Fruit fly (Drosophila melanogaster): ENCODE results near the gene Eip63E.

DNA sequence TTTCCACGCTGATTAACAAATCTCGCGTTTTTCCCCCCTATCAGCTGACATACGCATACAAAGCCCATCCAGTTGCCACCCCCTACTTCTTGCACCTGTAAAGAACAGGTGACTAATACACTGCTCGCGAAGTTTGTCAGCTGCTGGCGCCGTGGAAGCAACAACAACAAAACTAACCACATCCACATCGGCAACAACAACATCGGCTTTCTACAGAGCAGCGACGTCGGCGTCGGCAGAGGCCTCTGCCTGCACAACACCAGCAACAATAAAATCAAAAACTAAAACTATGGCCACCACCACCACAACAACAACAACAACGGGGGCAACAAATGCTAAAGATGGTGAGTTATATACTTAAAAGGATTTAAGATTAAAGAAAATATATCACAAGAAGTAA, 934 bp downstream of the Eip63E start:
- TF ChIP-seq Hr38 (GFP tag; optimal IDR thresholded peaks at IDR 0.05) (no peak), CG6276 (GFP tag; optimal IDR thresholded peaks at IDR 0.05) (no peak), Hr39 (GFP tag; optimal IDR thresholded peaks at IDR 0.05) (no peak), net (GFP tag; optimal IDR thresholded peaks at IDR 0.05) (no peak), Ets96B (tag; optimal IDR thresholded peaks at IDR 0.05) (no peak), Eip93F (GFP tag; optimal IDR thresholded peaks at IDR 0.05) (no peak), CG10669 (GFP tag; optimal IDR thresholded peaks at IDR 0.05) (no peak), CG15336 (GFP tag; IDR thresholded peaks at IDR 0.05) (no peak)

Data from whole organism, prepupa.